Worm (Caenorhabditis elegans) whole organism, L2 larva: Measurements from ENCODE around the gene pas-1.

ENCODE experiments used
- ceh-16 ChIP-seq: fragments of 150-350 bp; optimal IDR thresholded peaks from 2 replicates; lab custom pipeline; 2014; ENCODE audit warnings: missing biosample characterization, missing genetic modification characterization
- lin-11 ChIP-seq: fragments of 150-350 bp; sonication (generic microtip); optimal IDR thresholded peaks from 2 replicates; lab custom pipeline; 2014; ENCODE audit warnings: missing biosample characterization, missing genetic modification characterization, inconsistent platforms, mixed read lengths
- unc-55 ChIP-seq: fragments of 150-350 bp; sonication (generic microtip); optimal IDR thresholded peaks from 3 replicates; lab custom pipeline; 2014; ENCODE audit warnings: missing biosample characterization, missing genetic modification reagents, missing genetic modification characterization
- zag-1 ChIP-seq: fragments of 150-350 bp; optimal IDR thresholded peaks from 2 replicates; lab custom pipeline; 2014; ENCODE audit warnings: missing biosample characterization, missing genetic modification characterization

DNA sequence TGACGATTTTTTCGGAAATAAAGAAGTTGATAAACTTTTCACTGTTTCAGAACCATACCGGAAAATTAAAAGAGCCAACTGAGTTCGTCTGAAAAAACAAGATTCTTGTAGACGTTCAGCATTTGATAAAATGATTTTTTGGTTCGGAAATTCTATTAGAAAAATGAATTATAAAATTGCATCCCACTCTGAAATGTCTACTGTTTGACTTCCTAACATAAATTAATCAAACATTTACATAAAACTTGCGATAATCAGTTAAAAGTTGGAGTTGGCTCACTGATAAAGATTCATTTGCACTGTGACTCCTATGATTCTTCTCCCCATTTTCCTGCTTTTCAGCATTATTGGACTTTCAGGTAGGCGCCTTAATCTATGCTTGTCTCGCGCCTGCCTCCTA lies 46.5 kb upstream of the pas-1 start, which contains the start of gene clec-57:
- TF ChIP-seq lin-11 (tag; lab: Kevin White, UChicago): no peak
- TF ChIP-seq ceh-16 (tag; lab: Kevin White, UChicago): no peak
- no peak for TF ChIP-seq unc-55 (GFP tag; lab: Kevin White, UChicago)
- TF ChIP-seq zag-1 (tag; lab: Kevin White, UChicago): no peak
